Worm (Caenorhabditis elegans): Measurements from ENCODE around the gene ugt-20.

Gene ugt-20

ce11 chrIV:6092313-6092712 lies 8.9 kb upstream of the ugt-20 start, which contains the start of gene K08B4.7:
K08B4.7 (minus strand) TSS chrIV:6092413.
- TF ChIP-seq sma-3 (GFP tag; optimal IDR thresholded peaks at IDR 0.05) (peak; percentile 15), fos-1 (tag; optimal IDR thresholded peaks at IDR 0.05) (peak; percentile 22), lsy-2 (tag; optimal IDR thresholded peaks at IDR 0.05) (no peak)

- peak; percentile 36 for TF ChIP-seq sma-9 (GFP tag; optimal IDR thresholded peaks at IDR 0.05)
- no peak for TF ChIP-seq sma-9 (tag; optimal IDR thresholded peaks at IDR 0.05)
- peak; percentile 52 for TF ChIP-seq fos-1 (tag; optimal IDR thresholded peaks at IDR 0.05)
- no peak for TF ChIP-seq ama-1 (optimal IDR thresholded peaks at IDR 0.05)
Measured at ce11 chrIV:6086479-6086878, 3.1 kb upstream of the ugt-20 start.

ce11 chrIV:6079925-6080324 lies 3.5 kb downstream of the ugt-20 start, which contains the start of gene ugt-19:
ugt-19 (minus strand) TSS chrIV:6079952.
- TF ChIP-seq snpc-4 (tag; optimal IDR thresholded peaks at IDR 0.05) (no peak), elt-3 (tag; optimal IDR thresholded peaks at IDR 0.05) (no peak), unc-62 (GFP tag; optimal IDR thresholded peaks at IDR 0.05) (no peak), skn-1 (tag; optimal IDR thresholded peaks at IDR 0.05) (no peak), alr-1 (tag; optimal IDR thresholded peaks at IDR 0.05) (no peak), nhr-21 (tag; optimal IDR thresholded peaks at IDR 0.05) (no peak), crh-2 (tag; optimal IDR thresholded peaks at IDR 0.05) (no peak), fos-1 (tag; optimal IDR thresholded peaks at IDR 0.05) (peak; percentile 74), mbf-1 (tag; optimal IDR thresholded peaks at IDR 0.05) (no peak), zag-1 (tag; optimal IDR thresholded peaks at IDR 0.05) (no peak), dmd-4 (tag; optimal IDR thresholded peaks at IDR 0.05) (no peak), ztf-1 (GFP tag; conservative IDR thresholded peaks at IDR 0.05) (no peak), sem-4 (tag; optimal IDR thresholded peaks at IDR 0.05) (no peak), sma-9 (GFP tag; optimal IDR thresholded peaks at IDR 0.05) (peak; percentile 40), sma-9 (tag; optimal IDR thresholded peaks at IDR 0.05) (no peak), ceh-16 (tag; optimal IDR thresholded peaks at IDR 0.05) (no peak), F13H6.1 (tag; optimal IDR thresholded peaks at IDR 0.05) (no peak), nhr-129 (tag; optimal IDR thresholded peaks at IDR 0.05) (peak; percentile 25)

DNA sequence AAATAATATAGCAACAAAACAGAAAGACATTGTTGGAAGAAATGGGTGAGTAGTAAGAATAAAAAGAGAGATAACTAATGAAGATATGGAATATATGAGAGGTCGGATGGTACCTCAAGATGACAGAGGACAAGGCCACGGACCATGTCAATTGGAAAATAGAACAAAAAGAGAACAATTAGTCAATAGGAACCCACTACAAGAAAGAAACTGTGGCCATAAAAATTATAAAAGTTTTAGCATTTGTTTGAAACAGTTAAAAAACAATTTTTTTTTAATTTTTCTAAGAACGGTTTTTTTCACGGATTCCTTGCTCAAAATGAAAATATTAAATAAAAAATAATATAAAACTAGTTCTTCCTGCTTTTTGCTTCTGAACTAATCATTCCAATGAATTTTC lies 7.3 kb downstream of the ugt-20 start, which contains the start of gene cpg-20:
Gene cpg-20 (minus strand): TSS at position 101 of the 400 bp plus-strand sequence.
- TF ChIP-seq mab-5 (tag; optimal IDR thresholded peaks at IDR 0.05) (no peak), mdl-1 (tag; optimal IDR thresholded peaks at IDR 0.05) (no peak), mbf-1 (tag; optimal IDR thresholded peaks at IDR 0.05) (no peak), nhr-6 (tag; optimal IDR thresholded peaks at IDR 0.05) (no peak), C34F6.9 (tag; optimal IDR thresholded peaks at IDR 0.05) (no peak), nhr-23 (tag; optimal IDR thresholded peaks at IDR 0.05) (no peak), skn-1 (tag; optimal IDR thresholded peaks at IDR 0.05) (no peak), sem-4 (tag; optimal IDR thresholded peaks at IDR 0.05) (no peak)

DNA sequence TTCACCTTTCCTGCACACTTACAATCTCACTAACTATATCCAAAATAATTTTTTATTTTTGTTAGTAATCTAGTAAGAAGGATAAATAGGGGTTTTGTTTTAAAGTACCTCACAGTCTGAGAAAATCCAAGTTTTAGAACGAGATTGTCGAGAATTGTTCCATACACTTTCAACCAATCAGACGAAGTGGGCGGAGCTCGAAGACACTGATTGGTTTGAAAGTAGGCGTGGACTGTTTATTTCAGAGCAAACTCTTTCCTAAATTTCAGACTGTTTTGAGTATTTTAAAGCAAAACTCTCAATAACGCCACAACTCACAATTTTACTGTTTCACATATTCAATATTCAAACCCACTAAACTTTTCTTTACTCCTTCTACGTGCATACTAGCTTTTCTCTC lies 12.4 kb downstream of the ugt-20 start:
- TF ChIP-seq unc-62 (GFP tag; optimal IDR thresholded peaks at IDR 0.05) (no peak), crh-2 (tag; optimal IDR thresholded peaks at IDR 0.05) (no peak), peb-1 (tag; optimal IDR thresholded peaks at IDR 0.05) (no peak), ztf-11 (tag; optimal IDR thresholded peaks at IDR 0.05) (no peak), Y55F3AM.14 (GFP tag; optimal IDR thresholded peaks at IDR 0.05) (no peak), lsy-2 (tag; optimal IDR thresholded peaks at IDR 0.05) (no peak), nhr-77 (tag; optimal IDR thresholded peaks at IDR 0.05) (no peak), nhr-12 (tag; optimal IDR thresholded peaks at IDR 0.05) (no peak), zag-1 (tag; optimal IDR thresholded peaks at IDR 0.05) (no peak), aly-2 (tag; optimal IDR thresholded peaks at IDR 0.05) (no peak), lin-13 (GFP tag; optimal IDR thresholded peaks at IDR 0.05) (no peak)

DNA sequence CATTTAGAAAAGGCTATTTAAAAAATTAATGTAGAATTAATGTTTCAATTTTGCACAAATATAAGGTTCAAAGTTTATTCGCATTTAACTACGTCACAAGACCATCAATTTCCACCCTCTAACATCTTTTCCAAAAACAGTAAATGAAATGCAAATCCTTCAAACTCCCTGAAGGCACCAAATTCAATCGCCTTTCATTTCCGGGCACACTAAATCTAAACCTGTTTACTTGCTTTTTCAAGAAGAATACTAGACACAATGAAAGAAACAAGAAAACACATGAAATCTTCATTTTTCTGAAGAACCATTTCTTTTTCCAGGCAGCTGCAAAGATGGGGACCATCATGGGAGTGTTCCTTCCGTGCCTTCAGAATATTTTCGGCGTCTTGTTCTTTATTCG lies 18.2 kb downstream of the ugt-20 start:
- TF ChIP-seq unc-39 (tag; optimal IDR thresholded peaks at IDR 0.05) (no peak), sma-9 (GFP tag; optimal IDR thresholded peaks at IDR 0.05) (no peak), sma-9 (tag; optimal IDR thresholded peaks at IDR 0.05) (no peak), mab-5 (tag; optimal IDR thresholded peaks at IDR 0.05) (no peak), crh-2 (tag; optimal IDR thresholded peaks at IDR 0.05) (no peak), sem-4 (tag; optimal IDR thresholded peaks at IDR 0.05) (no peak), nhr-10 (tag; optimal IDR thresholded peaks at IDR 0.05) (no peak), F13H6.1 (tag; optimal IDR thresholded peaks at IDR 0.05) (no peak), nhr-23 (tag; optimal IDR thresholded peaks at IDR 0.05) (no peak), ztf-11 (tag; optimal IDR thresholded peaks at IDR 0.05) (no peak), ztf-4 (tag; optimal IDR thresholded peaks at IDR 0.05) (no peak), unc-62 (GFP tag; optimal IDR thresholded peaks at IDR 0.05) (no peak), ceh-82 (tag; optimal IDR thresholded peaks at IDR 0.05) (no peak), nhr-129 (tag; optimal IDR thresholded peaks at IDR 0.05) (no peak), lin-11 (tag; optimal IDR thresholded peaks at IDR 0.05) (no peak), egl-27 (tag; optimal IDR thresholded peaks at IDR 0.05) (no peak), nhr-25 (tag; optimal IDR thresholded peaks at IDR 0.05) (no peak), fos-1 (tag; optimal IDR thresholded peaks at IDR 0.05) (no peak), lin-39 (tag; optimal IDR thresholded peaks at IDR 0.05) (no peak)
